Fruit fly (Drosophila melanogaster): Measurements from ENCODE around the gene CG11977.

Gene CG11977

dm6 chr3R:9038652-9039051 is 41.2 kb downstream of the CG11977 start, which contains the start of gene hyx (continued):
- TF ChIP-seq trem (tag; optimal IDR thresholded peaks at IDR 0.05) (peak; percentile 3), stwl (tag; optimal IDR thresholded peaks at IDR 0.05) (peak; percentile 45), ems (GFP tag; optimal IDR thresholded peaks at IDR 0.05) (peak; percentile 20), ind (GFP tag; optimal IDR thresholded peaks at IDR 0.05) (peak; percentile 23), bowl (GFP tag; IDR thresholded peaks at IDR 0.05) (no peak), CG18619 (GFP tag; optimal IDR thresholded peaks at IDR 0.05) (peak; percentile 22), HmgZ (tag; optimal IDR thresholded peaks at IDR 0.05) (peak; percentile 61), sd (tag; optimal IDR thresholded peaks at IDR 0.05) (peak; percentile 86), Dip3 (GFP tag; optimal IDR thresholded peaks at IDR 0.05) (peak; percentile 20), CG11723 (GFP tag; optimal IDR thresholded peaks at IDR 0.05) (no peak)

DNA sequence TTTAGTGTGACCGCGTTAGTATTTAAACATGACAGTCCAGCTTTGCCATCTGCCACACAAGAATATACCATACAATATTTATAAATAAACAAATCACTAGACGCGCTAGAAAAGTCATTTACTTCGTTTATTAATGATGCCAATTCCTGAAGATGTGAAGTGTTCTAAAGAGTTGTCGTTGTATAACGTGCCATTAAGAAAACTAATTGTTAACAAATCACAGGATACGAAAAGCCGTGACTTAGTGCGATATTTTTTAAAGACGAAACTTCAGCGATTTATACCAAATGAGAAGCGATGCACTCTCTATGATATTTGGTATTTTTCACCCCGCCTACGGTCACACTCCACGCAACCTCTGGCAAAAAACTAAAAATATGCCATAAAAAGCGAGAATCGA is 42.0 kb downstream of the CG11977 start, which contains the start of gene neur:
TSS of gene neur (minus strand) at position 24 of the 400 bp plus-strand sequence.
- TF ChIP-seq pzg (GFP tag; optimal IDR thresholded peaks at IDR 0.05) (peak; percentile 77), CG4328 (GFP tag; optimal IDR thresholded peaks at IDR 0.05) (peak; percentile 15), zen (tag; optimal IDR thresholded peaks at IDR 0.05) (peak; percentile 11), cwo (GFP tag; optimal IDR thresholded peaks at IDR 0.05) (no peak), dpn (GFP tag; optimal IDR thresholded peaks at IDR 0.05) (peak; percentile 14 to 29), CG12155 (GFP tag; optimal IDR thresholded peaks at IDR 0.05) (peak; percentile 63), CG12299 (tag; optimal IDR thresholded peaks at IDR 0.05) (no peak), nerfin-1 (tag; optimal IDR thresholded peaks at IDR 0.05) (peak; percentile 9), CG5245 (GFP tag; optimal IDR thresholded peaks at IDR 0.05) (no peak), CG7987 (GFP tag; optimal IDR thresholded peaks at IDR 0.05) (no peak), CG7372 (GFP tag; IDR thresholded peaks at IDR 0.05) (no peak), Hsf (GFP tag; optimal IDR thresholded peaks at IDR 0.05) (peak; percentile 53), Doc3 (GFP tag; IDR thresholded peaks at IDR 0.05; ENCODE audit: partially characterized antibody) (peak; percentile 59), Mes4 (GFP tag; optimal IDR thresholded peaks at IDR 0.05) (peak; percentile 26), CG6791 (GFP tag; IDR thresholded peaks at IDR 0.05; ENCODE audit: partially characterized antibody) (peak; percentile 59; the same call in 2 of the 3 replicates), crp (GFP tag; optimal IDR thresholded peaks at IDR 0.05) (peak in 1 of 2 experiments; percentile 61), corto (GFP tag; optimal IDR thresholded peaks at IDR 0.05) (no peak), inv (GFP tag; IDR thresholded peaks at IDR 0.05; ENCODE audit: partially characterized antibody) (peak; percentile 65), Ssrp (tag; optimal IDR thresholded peaks at IDR 0.05) (peak; percentile 2), CG6683 (GFP tag; optimal IDR thresholded peaks at IDR 0.05) (no peak), CG30020 (tag; optimal IDR thresholded peaks at IDR 0.05) (peak; percentile 38), CG9817 (tag; optimal IDR thresholded peaks at IDR 0.05) (peak; percentile 38), Scr (GFP tag; IDR thresholded peaks at IDR 0.05; ENCODE audit: partially characterized antibody) (peak; percentile 78), Nf-YC (tag; optimal IDR thresholded peaks at IDR 0.05) (peak; percentile 41), Bgb (GFP tag; IDR thresholded peaks at IDR 0.05; ENCODE audit: partially characterized antibody) (peak; percentile 67), Xrp1 (GFP tag; IDR thresholded peaks at IDR 0.05) (no peak), CG3995 (GFP tag; optimal IDR thresholded peaks at IDR 0.05) (peak; percentile 99), CG12391 (tag; optimal IDR thresholded peaks at IDR 0.05) (peak; percentile 45), CG4424 (GFP tag; optimal IDR thresholded peaks at IDR 0.05) (peak; percentile 1), B-H1 (GFP tag; IDR thresholded peaks at IDR 0.05) (no peak), trem (tag; optimal IDR thresholded peaks at IDR 0.05) (peak; percentile 81), seq (GFP tag; IDR thresholded peaks at IDR 0.05) (no peak), CG17802 (tag; optimal IDR thresholded peaks at IDR 0.05) (no peak), CG2120 (GFP tag; optimal IDR thresholded peaks at IDR 0.05) (peak; percentile 19), CG31441 (GFP tag; IDR thresholded peaks at IDR 0.05) (peak; percentile 90), NfI (GFP tag; optimal IDR thresholded peaks at IDR 0.05) (peak; percentile 40), CG8290 (GFP tag; optimal IDR thresholded peaks at IDR 0.05) (peak; percentile 24), CG8290 (tag; optimal IDR thresholded peaks at IDR 0.05) (peak in 1 of 2 experiments; percentile 1), CG14710 (tag; optimal IDR thresholded peaks at IDR 0.05) (peak; percentile 73), Sox100B (GFP tag; optimal IDR thresholded peaks at IDR 0.05) (peak; percentile 8)
